Worm (Caenorhabditis elegans) whole organism, L1 larva: ENCODE results near the gene srx-13.

ENCODE experiments used
- C04F5.9 ChIP-seq: sonication (generic microtip); optimal IDR thresholded peaks from 2 replicates; lab custom pipeline; 2016; ENCODE audit warnings: missing genetic modification characterization, missing compliant biosample characterization
- C34B4.2 ChIP-seq: sonication (generic microtip); optimal IDR thresholded peaks from 2 replicates; lab custom pipeline; 2017; ENCODE audit warnings: mild to moderate bottlenecking, missing genetic modification characterization, missing compliant biosample characterization
- F16B12.6 ChIP-seq: fragments of 150-350 bp; optimal IDR thresholded peaks from 2 replicates; lab custom pipeline; 2014; ENCODE audit warnings: missing biosample characterization, missing genetic modification characterization
- aha-1 ChIP-seq: fragments of 150-350 bp; optimal IDR thresholded peaks from 2 replicates; lab custom pipeline; 2014; ENCODE audit warnings: missing biosample characterization, missing genetic modification characterization
- ceh-82 ChIP-seq, 3 experiments: fragments of 150-350 bp in 1 of 3; sonication (generic microtip) in 2 of 3; optimal IDR thresholded peaks; 2 replicates each; lab custom pipeline; 2014 to 2017; ENCODE audit warnings: missing biosample characterization in 3 of 3, missing genetic modification characterization in 3 of 3
- ceh-88 ChIP-seq: fragments of 200-800 bp; sonication (Bioruptor generic); IDR thresholded peaks from 2 replicates; pipeline ENCODE4 v1.3.6; 2022; ENCODE audit warnings: missing genetic modification characterization, missing compliant biosample characterization
- ceh-90 ChIP-seq: sonication (generic microtip); optimal IDR thresholded peaks from 2 replicates; lab custom pipeline; 2016; ENCODE audit warnings: missing genetic modification characterization, missing compliant biosample characterization
- ces-1 ChIP-seq: fragments of 150-350 bp; optimal IDR thresholded peaks from 2 replicates; lab custom pipeline; 2014; ENCODE audit warnings: missing biosample characterization, missing genetic modification reagents, missing genetic modification characterization
- dpl-1 ChIP-seq, 3 experiments: fragments of 150-350 bp in 2 of 3; sonication (generic microtip) in 1 of 3; optimal IDR thresholded peaks; 2 replicates each; lab custom pipeline; 2014 to 2017; ENCODE audit warnings: missing biosample characterization in 3 of 3, missing genetic modification characterization in 3 of 3, missing genetic modification reagents in 3 of 3
- dsc-1 ChIP-seq: sonication (generic microtip); optimal IDR thresholded peaks from 2 replicates; lab custom pipeline; 2016; ENCODE audit warnings: mild to moderate bottlenecking, missing genetic modification characterization, missing compliant biosample characterization
- efl-1 ChIP-seq, 4 experiments: fragments of 150-350 bp; optimal IDR thresholded peaks in 3 of 4; peaks in 1 of 4; 1 replicate in 1 of 4; 2 replicates in 3 of 4; lab custom pipeline; 2014; ENCODE audit warnings: missing biosample characterization in 2 of 4, missing genetic modification characterization in 2 of 4, missing genetic modification reagents in 2 of 4
- elt-2 ChIP-seq: sonication (generic microtip); optimal IDR thresholded peaks from 2 replicates; lab custom pipeline; 2016; ENCODE audit warnings: missing genetic modification characterization, mild to moderate bottlenecking, inconsistent platforms, missing compliant biosample characterization, missing genetic modification reagents
- elt-3 ChIP-seq, 6 experiments: fragments of 150-350 bp in 1 of 6; sonication (generic microtip); optimal IDR thresholded peaks; 2 replicates each; lab custom pipeline; 2017 to 2018; ENCODE audit warnings: missing biosample characterization in 6 of 6, missing genetic modification characterization in 6 of 6, inconsistent platforms in 1 of 6
- ets-5 ChIP-seq: fragments of 200-800 bp; sonication (Bioruptor generic); IDR thresholded peaks from 2 replicates; pipeline ENCODE4 v1.3.6; 2022; ENCODE audit warnings: missing genetic modification characterization, missing compliant biosample characterization
- fkh-8 ChIP-seq: sonication (generic microtip); optimal IDR thresholded peaks from 2 replicates; lab custom pipeline; 2016; ENCODE audit warnings: mild to moderate bottlenecking, missing genetic modification characterization, missing compliant biosample characterization
- grh-1 ChIP-seq: fragments of 200-800 bp; sonication (Bioruptor generic); IDR thresholded peaks from 2 replicates; pipeline ENCODE4 v1.3.6; 2022; ENCODE audit warnings: missing genetic modification reagents, missing genetic modification characterization, missing compliant biosample characterization
- hlh-4 ChIP-seq: sonication (generic microtip); optimal IDR thresholded peaks from 2 replicates; lab custom pipeline; 2016; ENCODE audit warnings: mild to moderate bottlenecking, missing genetic modification characterization, missing compliant biosample characterization
- jun-1 ChIP-seq: fragments of 150-350 bp; optimal IDR thresholded peaks from 2 replicates; lab custom pipeline; 2014; ENCODE audit warnings: missing biosample characterization, missing genetic modification reagents, missing genetic modification characterization
- lin-13 ChIP-seq: fragments of 150-350 bp; optimal IDR thresholded peaks from 2 replicates; lab custom pipeline; 2014; ENCODE audit warnings: missing biosample characterization, missing genetic modification reagents, missing genetic modification characterization
- mep-1 ChIP-seq: fragments of 150-350 bp; optimal IDR thresholded peaks from 2 replicates; lab custom pipeline; 2014; ENCODE audit warnings: missing biosample characterization, missing genetic modification characterization
- nhr-11 ChIP-seq: fragments of 150-350 bp; optimal IDR thresholded peaks from 2 replicates; lab custom pipeline; 2014; ENCODE audit warnings: missing biosample characterization, missing genetic modification characterization
- nhr-20 ChIP-seq: sonication (generic microtip); optimal IDR thresholded peaks from 2 replicates; lab custom pipeline; 2016; ENCODE audit warnings: mild to moderate bottlenecking, missing genetic modification characterization, missing compliant biosample characterization
- nhr-237 ChIP-seq: fragments of 150-350 bp; optimal IDR thresholded peaks from 2 replicates; lab custom pipeline; 2014; ENCODE audit warnings: missing biosample characterization, missing genetic modification characterization
- nhr-28 ChIP-seq: fragments of 150-350 bp; optimal IDR thresholded peaks from 2 replicates; lab custom pipeline; 2014; ENCODE audit warnings: missing biosample characterization, missing genetic modification characterization
- nhr-77 ChIP-seq: fragments of 150-350 bp; optimal IDR thresholded peaks from 2 replicates; lab custom pipeline; 2014; ENCODE audit warnings: missing biosample characterization, missing genetic modification characterization
- nhr-85 ChIP-seq: sonication (generic microtip); peaks from one replicate; lab custom pipeline; 2016; ENCODE audit warnings: missing genetic modification characterization, inconsistent platforms, missing compliant biosample characterization
- pag-3 ChIP-seq: sonication (generic microtip); optimal IDR thresholded peaks from 2 replicates; lab custom pipeline; 2017; ENCODE audit warnings: missing genetic modification characterization, mild to moderate bottlenecking, missing compliant biosample characterization, antibody characterized with exemption, borderline replicate concordance; ENCODE audit not compliant: insufficient read depth
- pax-3 ChIP-seq: fragments of 200-800 bp; sonication (Bioruptor generic); optimal IDR thresholded peaks from 2 replicates; lab custom pipeline; 2018; ENCODE audit warnings: mild to moderate bottlenecking, missing genetic modification characterization, moderate library complexity, missing compliant biosample characterization
- rnt-1 ChIP-seq: sonication (generic microtip); optimal IDR thresholded peaks from 2 replicates; lab custom pipeline; 2016; ENCODE audit warnings: mild to moderate bottlenecking, missing genetic modification characterization, moderate library complexity, missing compliant biosample characterization
- snpc-4 ChIP-seq: fragments of 150-350 bp; optimal IDR thresholded peaks from 2 replicates; lab custom pipeline; 2014; ENCODE audit warnings: missing biosample characterization, missing genetic modification characterization
- snu-23 ChIP-seq: sonication (generic microtip); optimal IDR thresholded peaks from 2 replicates; lab custom pipeline; 2016; ENCODE audit warnings: missing genetic modification characterization, missing compliant biosample characterization
- sox-4 ChIP-seq: sonication (generic microtip); optimal IDR thresholded peaks from 2 replicates; lab custom pipeline; 2016; ENCODE audit warnings: missing genetic modification characterization, missing compliant biosample characterization
- sptf-1 ChIP-seq: fragments of 150-350 bp; optimal IDR thresholded peaks from 2 replicates; lab custom pipeline; 2014; ENCODE audit warnings: missing biosample characterization, missing genetic modification characterization
- swsn-7 ChIP-seq: sonication (generic microtip); optimal IDR thresholded peaks from 2 replicates; lab custom pipeline; 2016; ENCODE audit warnings: missing genetic modification characterization, missing compliant biosample characterization
- tbx-2 ChIP-seq: sonication (generic microtip); optimal IDR thresholded peaks from 2 replicates; lab custom pipeline; 2016; ENCODE audit warnings: missing genetic modification characterization, missing compliant biosample characterization
- tlp-1 ChIP-seq: fragments of 150-350 bp; optimal IDR thresholded peaks from 2 replicates; lab custom pipeline; 2014; ENCODE audit warnings: missing biosample characterization, missing genetic modification characterization
- unc-130 ChIP-seq: fragments of 150-350 bp; optimal IDR thresholded peaks from 2 replicates; lab custom pipeline; 2017; ENCODE audit warnings: missing biosample characterization, missing genetic modification characterization, inconsistent platforms
- unc-98 ChIP-seq: fragments of 200-800 bp; sonication (Bioruptor generic); IDR thresholded peaks from 2 replicates; pipeline ENCODE4 v1.3.6; 2022; ENCODE audit warnings: missing genetic modification characterization, missing compliant biosample characterization
- zag-1 ChIP-seq: fragments of 150-350 bp; optimal IDR thresholded peaks from 2 replicates; lab custom pipeline; 2014; ENCODE audit warnings: missing biosample characterization, missing genetic modification characterization
- ztf-11 ChIP-seq, 2 experiments: sonication (generic microtip); optimal IDR thresholded peaks; 2 replicates each; lab custom pipeline; 2016 to 2017; ENCODE audit warnings: missing genetic modification characterization in 2 of 2, missing biosample characterization in 1 of 2, missing compliant biosample characterization in 1 of 2
- ztf-4 ChIP-seq: fragments of 150-350 bp; optimal IDR thresholded peaks from 2 replicates; lab custom pipeline; 2014; ENCODE audit warnings: missing biosample characterization, missing genetic modification characterization

Gene srx-13

DNA sequence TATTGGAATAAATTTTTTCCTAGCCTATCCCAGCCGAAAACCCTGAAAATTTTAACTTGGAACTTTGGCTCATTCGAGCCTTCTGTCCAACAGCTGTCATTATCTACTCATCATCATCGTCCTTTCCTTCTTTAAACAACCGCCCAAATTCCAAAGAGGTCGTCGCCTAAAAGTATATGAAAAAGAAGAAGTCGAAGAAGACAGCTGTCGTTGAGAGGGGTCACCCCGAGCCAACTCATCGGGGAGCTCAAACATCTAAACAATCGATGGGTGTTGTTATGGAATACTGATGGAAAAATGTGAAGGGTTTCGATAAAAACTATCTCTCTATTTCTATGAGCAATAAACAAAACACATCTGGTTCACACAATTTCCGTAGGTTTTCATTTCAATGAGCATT is 13.4 kb downstream of the srx-13 start (continued):
- TF ChIP-seq elt-2 (tag; lab: Kevin White, UChicago) = no peak
- TF ChIP-seq ets-5 (GFP tag; lab: Robert Waterston, UW) = no peak

DNA sequence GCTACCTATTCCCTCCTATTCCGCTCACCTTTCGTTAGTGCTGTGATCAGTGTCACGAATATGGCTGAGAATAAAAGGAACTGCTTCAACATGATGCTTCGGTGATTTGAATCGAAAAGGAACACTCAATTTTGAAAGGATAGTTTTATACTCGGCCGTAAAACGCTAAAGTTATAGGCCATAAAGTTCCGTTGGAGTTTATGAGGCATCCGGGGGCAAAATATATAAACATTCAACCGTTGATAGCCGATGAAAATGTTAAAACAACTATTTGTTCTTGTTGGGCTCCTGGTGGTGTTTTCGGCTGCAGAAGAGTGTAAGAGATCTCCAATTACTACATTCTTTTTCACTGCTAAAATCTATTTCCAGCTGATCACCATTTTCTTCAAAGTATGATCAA is 13.9 kb downstream of the srx-13 start, which contains the start of the genes C44B12.9 and C44B12.3:
Gene C44B12.9, minus strand, starts transcription at position 101 of the 400 bp plus-strand sequence.
Gene C44B12.3, plus strand, starts transcription at position 249 of the 400 bp plus-strand sequence.
- TF ChIP-seq dsc-1 (tag; lab: Kevin White, UChicago) (no peak), jun-1 (tag; lab: Kevin White, UChicago) (no peak), hlh-4 (tag; lab: Kevin White, UChicago) (no peak), efl-1 (optimal IDR thresholded peaks at IDR 0.05; lab: Kevin White, UChicago) (no peak), efl-1 (GFP tag; optimal IDR thresholded peaks at IDR 0.05 in 1 of 2; lab: Kevin White, UChicago) (no peak), zag-1 (tag; lab: Kevin White, UChicago) (no peak), nhr-237 (no peak)

DNA sequence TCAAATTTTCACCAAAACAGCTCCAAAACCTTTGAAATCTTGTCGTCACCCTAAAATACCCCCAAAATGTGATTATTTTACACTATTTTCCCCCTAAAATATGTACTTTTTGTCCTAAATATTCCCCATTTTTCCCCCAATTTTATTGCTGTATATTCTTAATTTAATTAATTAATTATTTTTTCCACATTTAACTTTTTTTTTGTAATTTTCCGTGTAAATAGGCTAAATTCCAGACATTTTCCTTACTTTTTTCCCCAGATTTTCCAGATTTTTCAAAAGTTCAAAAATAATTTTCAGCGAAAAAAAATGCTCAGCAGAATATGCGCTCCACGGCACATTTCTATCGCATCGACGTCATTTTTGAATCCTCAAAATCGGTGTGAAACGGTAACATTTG is 21.3 kb downstream of the srx-13 start, which contains the start of gene cox-18:
Gene cox-18, plus strand, starts transcription at position 301 of the 400 bp plus-strand sequence.
- TF ChIP-seq ceh-82 (tag; optimal IDR thresholded peaks at IDR 0.05; lab: Kevin White, UChicago) (no peak), sptf-1 (tag; lab: Kevin White, UChicago) (no peak), swsn-7 (tag; lab: Kevin White, UChicago) (no peak), nhr-11 (tag; lab: Kevin White, UChicago) (no peak), snu-23 (GFP tag; lab: Kevin White, UChicago) (no peak), ztf-11 (tag; optimal IDR thresholded peaks at IDR 0.05; lab: Kevin White, UChicago) (no peak), unc-98 (GFP tag; lab: Robert Waterston, UW) (no peak), mep-1 (tag; lab: Kevin White, UChicago) (no peak), tbx-2 (tag; lab: Kevin White, UChicago) (no peak), nhr-77 (no peak), ceh-90 (tag; lab: Kevin White, UChicago) (no peak), C34B4.2 (tag; lab: Kevin White, UChicago) (no peak), ets-5 (GFP tag; lab: Robert Waterston, UW) (no peak), C04F5.9 (tag; lab: Kevin White, UChicago) (no peak), grh-1 (no peak), rnt-1 (no peak), aha-1 (tag; lab: Kevin White, UChicago) (no peak), snpc-4 (tag; lab: Kevin White, UChicago) (no peak)

DNA sequence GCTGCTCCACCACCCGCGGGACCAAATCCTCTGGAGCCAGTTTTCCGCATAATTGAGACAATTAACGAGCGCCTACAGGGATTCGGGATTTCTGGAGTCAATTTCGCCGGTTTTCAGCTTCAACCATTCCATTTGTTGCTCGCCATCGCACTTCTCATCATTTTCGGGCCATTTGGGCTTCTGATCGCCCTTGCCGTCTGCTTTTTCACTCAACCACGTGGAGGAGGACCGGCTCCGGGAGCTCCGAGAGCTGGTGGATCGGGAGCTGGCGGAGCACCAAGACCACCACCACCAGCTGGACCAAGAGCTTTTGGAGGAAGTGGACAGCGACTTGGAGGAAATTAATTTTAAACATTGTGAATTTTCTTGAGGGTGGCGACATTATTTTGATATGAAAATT is 22.3 kb downstream of the srx-13 start:
- TF ChIP-seq grh-1 (no peak), dsc-1 (tag; lab: Kevin White, UChicago) (no peak), F16B12.6 (tag; lab: Kevin White, UChicago) (no peak), ceh-88 (GFP tag; lab: Robert Waterston, UW) (no peak), hlh-4 (tag; lab: Kevin White, UChicago) (no peak), unc-130 (tag; lab: Kevin White, UChicago) (no peak), nhr-28 (tag; lab: Kevin White, UChicago) (no peak), unc-98 (GFP tag; lab: Robert Waterston, UW) (no peak), C04F5.9 (tag; lab: Kevin White, UChicago) (no peak), dpl-1 (GFP tag; optimal IDR thresholded peaks at IDR 0.05; lab: Kevin White, UChicago) (no peak), ceh-82 (tag; optimal IDR thresholded peaks at IDR 0.05; lab: Kevin White, UChicago) (no peak), nhr-20 (tag; lab: Kevin White, UChicago) (no peak), ztf-4 (tag; lab: Kevin White, UChicago) (no peak), nhr-11 (tag; lab: Kevin White, UChicago) (no peak)
- TF ChIP-seq, all 84 proteins: peak for 0

ce11 chrIV:1093870-1094564 is 24.4 kb downstream of the srx-13 start, which contains the start of the genes cct-8 and Y55F3AR.2:
Gene cct-8, minus strand, starts transcription at chrIV:1093920.
Gene Y55F3AR.2, plus strand, starts transcription at chrIV:1094541.
- TF ChIP-seq fkh-8 = peak; percentile 99
- peak; percentile 92 for TF ChIP-seq sox-4 (tag; lab: Kevin White, UChicago)
- peak in 3 of 6 experiments; percentile 36 to 95 (median 91) for TF ChIP-seq elt-3 (tag; optimal IDR thresholded peaks at IDR 0.05; lab: Kevin White, UChicago)
- peak; percentile 96 for TF ChIP-seq lin-13 (GFP tag; lab: Kevin White, UChicago)
- peak; percentile 97 for TF ChIP-seq mep-1 (tag; lab: Kevin White, UChicago)
- TF ChIP-seq ceh-82 (tag; optimal IDR thresholded peaks at IDR 0.05; lab: Kevin White, UChicago) = peak; percentile 95 to 99 (median 99)
- peak; percentile 68 for TF ChIP-seq ceh-90 (tag; lab: Kevin White, UChicago)
- no peak for TF ChIP-seq tlp-1 (tag; lab: Kevin White, UChicago)
- peak; percentile 99 for TF ChIP-seq dsc-1 (tag; lab: Kevin White, UChicago)
- TF ChIP-seq ces-1 (GFP tag; lab: Kevin White, UChicago) = no peak
- TF ChIP-seq snpc-4 (tag; lab: Kevin White, UChicago) = peak; percentile 90
- TF ChIP-seq pag-3 = no peak
- TF ChIP-seq pax-3 (tag; lab: Kevin White, UChicago) = peak; percentile 98
- peak; percentile 97 for TF ChIP-seq nhr-20 (tag; lab: Kevin White, UChicago)
- peak; percentile 99 for TF ChIP-seq swsn-7 (tag; lab: Kevin White, UChicago)
- TF ChIP-seq nhr-237 = peak; percentile 78
- TF ChIP-seq efl-1 (optimal IDR thresholded peaks at IDR 0.05; lab: Kevin White, UChicago) = peak; percentile 96 to 97
- peak; percentile 88 to 99 for TF ChIP-seq efl-1 (GFP tag; optimal IDR thresholded peaks at IDR 0.05 in 1 of 2; lab: Kevin White, UChicago)
- peak; percentile 98 for TF ChIP-seq nhr-85 (tag; lab: Kevin White, UChicago)
